Fruit fly (Drosophila melanogaster): Measurements from ENCODE around the gene Polr3H.

DNA sequence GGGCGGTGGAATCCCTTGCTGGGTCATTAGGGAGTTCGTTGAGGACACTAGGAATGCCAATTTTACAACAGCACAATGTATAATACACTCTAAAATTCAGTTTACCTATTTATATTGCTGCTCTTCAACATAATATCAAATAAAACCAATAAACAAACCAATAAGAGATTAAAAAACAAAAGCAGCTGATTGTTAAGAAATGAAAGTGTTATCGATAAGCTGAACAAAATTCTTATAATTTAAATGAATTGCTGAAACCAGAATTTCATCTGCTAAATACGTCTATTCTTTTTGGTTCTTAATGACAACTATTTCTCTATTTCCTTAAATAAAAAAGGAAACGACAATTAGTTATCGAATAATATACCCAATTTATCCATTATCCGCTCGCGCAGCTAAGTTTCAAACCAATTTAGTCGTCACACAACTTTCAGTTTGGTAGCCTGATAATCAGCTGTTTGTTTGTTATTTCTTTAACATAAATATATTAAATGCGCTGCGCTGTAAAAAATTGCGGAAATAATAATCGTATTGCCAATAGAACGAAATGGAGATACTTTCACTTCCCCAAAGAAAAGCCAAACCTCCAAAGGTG, 42.7 kb downstream of the Polr3H start, which contains the start of the genes Pldn and CG14135:
- TF ChIP-seq usp (GFP tag; optimal IDR thresholded peaks at IDR 0.05), result no peak
- no peak for TF ChIP-seq Hr78 (GFP tag; optimal IDR thresholded peaks at IDR 0.05)
- TF ChIP-seq Dif (GFP tag; optimal IDR thresholded peaks at IDR 0.05; ENCODE audit: partially characterized antibody), result no peak
- TF ChIP-seq pan (optimal IDR thresholded peaks at IDR 0.05), result no peak
- no peak for TF ChIP-seq CG9705 (GFP tag; optimal IDR thresholded peaks at IDR 0.05)
- peak; percentile 3 for TF ChIP-seq Hnf4 (GFP tag; optimal IDR thresholded peaks at IDR 0.05)
- TF ChIP-seq Myc (optimal IDR thresholded peaks at IDR 0.05), result peak; percentile 43
- TF ChIP-seq OdsH (GFP tag; optimal IDR thresholded peaks at IDR 0.05), result no peak
- no peak for TF ChIP-seq dmrt93B (GFP tag; optimal IDR thresholded peaks at IDR 0.05)
